Fruit fly (Drosophila melanogaster) whole organism, embryonic: Measurements from ENCODE around the gene betaGlu.

Experiments used
- Abd-B ChIP-seq: fragments of 200-800 bp; sonication (Bioruptor generic); optimal IDR thresholded peaks from 2 replicates; lab custom pipeline; 2018; ENCODE audit warnings: missing biosample characterization, mild to moderate bottlenecking, missing genetic modification characterization, moderate library complexity
- CG10431 ChIP-seq: fragments of 200-800 bp; sonication (Bioruptor generic); optimal IDR thresholded peaks from 3 replicates; lab custom pipeline; 2018; ENCODE audit warnings: missing biosample characterization, mild to moderate bottlenecking, missing genetic modification characterization
- CG10565 ChIP-seq: fragments of 200-800 bp; sonication (Bioruptor generic); optimal IDR thresholded peaks from 3 replicates; lab custom pipeline; 2016; ENCODE audit warnings: missing biosample characterization, mild to moderate bottlenecking, missing genetic modification characterization
- CG10979 ChIP-seq: fragments of 200-800 bp; sonication (Bioruptor generic); optimal IDR thresholded peaks from 2 replicates; lab custom pipeline; 2018; ENCODE audit warnings: missing biosample characterization, mild to moderate bottlenecking, missing genetic modification characterization, moderate library complexity
- CG12391 ChIP-seq: fragments of 200-800 bp; sonication (Bioruptor generic); optimal IDR thresholded peaks from 3 replicates; lab custom pipeline; 2018; ENCODE audit warnings: missing biosample characterization, mild to moderate bottlenecking, missing genetic modification characterization, moderate library complexity
- CG13296 ChIP-seq: fragments of 200-800 bp; sonication (Bioruptor generic); optimal IDR thresholded peaks from 3 replicates; lab custom pipeline; 2018; ENCODE audit warnings: missing biosample characterization, mild to moderate bottlenecking, missing genetic modification characterization
- CG13775 ChIP-seq: fragments of 200-800 bp; sonication (Bioruptor generic); optimal IDR thresholded peaks from 3 replicates; lab custom pipeline; 2017; ENCODE audit warnings: missing biosample characterization, mild to moderate bottlenecking, missing genetic modification characterization
- CG14014 ChIP-seq: fragments of 200-800 bp; sonication (Bioruptor generic); IDR thresholded peaks from 2 replicates; pipeline ENCODE4 v1.3.6; 2022; ENCODE audit warnings: missing biosample characterization, missing genetic modification characterization
- CG14441 ChIP-seq: fragments of 200-800 bp; sonication (Bioruptor generic); IDR thresholded peaks from 2 replicates; pipeline ENCODE4 v1.3.6; 2022; ENCODE audit warnings: missing biosample characterization, missing genetic modification characterization
- CG15269 ChIP-seq: fragments of 200-800 bp; sonication (Bioruptor generic); optimal IDR thresholded peaks from 2 replicates; lab custom pipeline; 2018; ENCODE audit warnings: missing biosample characterization, mild to moderate bottlenecking, missing genetic modification characterization, moderate library complexity
- CG15601 ChIP-seq: fragments of 200-800 bp; sonication (Bioruptor generic); optimal IDR thresholded peaks from 3 replicates; lab custom pipeline; 2019; ENCODE audit warnings: missing biosample characterization, mild to moderate bottlenecking, missing genetic modification characterization, moderate library complexity
- CG1602 ChIP-seq: fragments of 200-800 bp; sonication (Bioruptor generic); optimal IDR thresholded peaks from 3 replicates; lab custom pipeline; 2016; ENCODE audit warnings: missing biosample characterization, missing genetic modification characterization
- CG17361 ChIP-seq: fragments of 200-800 bp; sonication (Bioruptor generic); IDR thresholded peaks from 3 replicates; pipeline ENCODE4 v1.3.6; 2022; ENCODE audit warnings: missing biosample characterization, missing genetic modification characterization
- CG18011 ChIP-seq: fragments of 200-800 bp; sonication (Bioruptor generic); optimal IDR thresholded peaks from 2 replicates; lab custom pipeline; 2017; ENCODE audit warnings: missing biosample characterization, missing genetic modification characterization, mild to moderate bottlenecking, moderate library complexity, missing genotype
- CG18764 ChIP-seq: fragments of 200-800 bp; sonication (Bioruptor generic); optimal IDR thresholded peaks from 3 replicates; lab custom pipeline; 2016; ENCODE audit warnings: missing biosample characterization, missing genetic modification characterization
- CG32532 ChIP-seq: fragments of 200-800 bp; sonication (Bioruptor generic); IDR thresholded peaks from 2 replicates; pipeline ENCODE4 v1.3.6; 2022; ENCODE audit warnings: missing biosample characterization, missing genetic modification characterization
- CG7963 ChIP-seq: fragments of 200-800 bp; sonication (Bioruptor generic); IDR thresholded peaks from 3 replicates; pipeline ENCODE4 v1.3.6; 2022; ENCODE audit warnings: missing biosample characterization, missing genetic modification characterization; ENCODE audit not compliant: partially characterized antibody
- Deaf1 ChIP-seq: fragments of 200-800 bp; optimal IDR thresholded peaks from 3 replicates; lab custom pipeline; 2019; ENCODE audit warnings: missing biosample characterization, mild to moderate bottlenecking, missing genetic modification characterization, moderate library complexity
- HmgZ ChIP-seq: fragments of 200-800 bp; sonication (Bioruptor generic); optimal IDR thresholded peaks from 2 replicates; lab custom pipeline; 2018; ENCODE audit warnings: missing biosample characterization, mild to moderate bottlenecking, missing genetic modification characterization
- Hr51 ChIP-seq, 2 experiments: fragments of 200-800 bp; sonication (Bioruptor generic); optimal IDR thresholded peaks; 2 replicates in 1 of 2; 3 replicates in 1 of 2; lab custom pipeline; 2016 to 2018; ENCODE audit warnings: missing biosample characterization in 2 of 2, missing genetic modification characterization in 2 of 2, mild to moderate bottlenecking in 1 of 2, moderate library complexity in 1 of 2
- MESR4 ChIP-seq: fragments of 200-800 bp; sonication (Bioruptor generic); optimal IDR thresholded peaks from 2 replicates; lab custom pipeline; 2018; ENCODE audit warnings: missing biosample characterization, mild to moderate bottlenecking, missing genetic modification characterization, moderate library complexity
- Max ChIP-seq: fragments of 200-800 bp; sonication (Bioruptor generic); optimal IDR thresholded peaks from 2 replicates; lab custom pipeline; 2016; ENCODE audit warnings: missing biosample characterization, mild to moderate bottlenecking, missing genetic modification characterization
- Mes4 ChIP-seq: fragments of 200-800 bp; sonication (Bioruptor generic); optimal IDR thresholded peaks from 2 replicates; lab custom pipeline; 2016; ENCODE audit warnings: missing biosample characterization, missing genetic modification characterization
- NC2β ChIP-seq: fragments of 200-800 bp; sonication (Bioruptor generic); optimal IDR thresholded peaks from 2 replicates; lab custom pipeline; 2016; ENCODE audit warnings: missing biosample characterization, missing genetic modification characterization
- Nf-YB ChIP-seq: fragments of 200-800 bp; sonication (Bioruptor generic); optimal IDR thresholded peaks from 3 replicates; lab custom pipeline; 2019; ENCODE audit warnings: missing biosample characterization, mild to moderate bottlenecking, missing genetic modification characterization, moderate library complexity
- Ptx1 ChIP-seq: fragments of 200-800 bp; sonication (Bioruptor generic); IDR thresholded peaks from 2 replicates; pipeline ENCODE4 v1.3.6; 2022; ENCODE audit warnings: missing biosample characterization, missing genetic modification characterization
- Xbp1 ChIP-seq: fragments of 200-800 bp; sonication (Bioruptor generic); optimal IDR thresholded peaks from 3 replicates; lab custom pipeline; 2016; ENCODE audit warnings: missing biosample characterization, mild to moderate bottlenecking, missing genetic modification characterization
- az2 ChIP-seq: fragments of 200-800 bp; sonication (Bioruptor generic); optimal IDR thresholded peaks from 3 replicates; lab custom pipeline; 2016; ENCODE audit warnings: missing biosample characterization, missing genetic modification characterization
- cas ChIP-seq: fragments of 200-800 bp; sonication (Bioruptor generic); IDR thresholded peaks from 2 replicates; pipeline ENCODE4 v1.3.6; 2022; ENCODE audit warnings: missing biosample characterization, missing genetic modification characterization
- caup ChIP-seq: fragments of 200-800 bp; sonication (Bioruptor generic); optimal IDR thresholded peaks from 3 replicates; lab custom pipeline; 2017; ENCODE audit warnings: missing biosample characterization, mild to moderate bottlenecking, missing genetic modification characterization, moderate library complexity; ENCODE audit not compliant: severe bottlenecking
- crc ChIP-seq: fragments of 200-800 bp; sonication (Bioruptor generic); optimal IDR thresholded peaks from 2 replicates; lab custom pipeline; 2016; ENCODE audit warnings: missing biosample characterization, missing genetic modification characterization
- croc ChIP-seq: fragments of 200-800 bp; sonication (Bioruptor generic); conservative IDR thresholded peaks from 3 replicates; pipeline ENCODE4 v1.3.6; 2022; ENCODE audit warnings: missing biosample characterization, missing genetic modification characterization
- dmrt11E ChIP-seq: fragments of 200-800 bp; sonication (Bioruptor generic); optimal IDR thresholded peaks from 3 replicates; lab custom pipeline; 2018; ENCODE audit warnings: missing biosample characterization, mild to moderate bottlenecking, missing genetic modification characterization, moderate library complexity
- dpn ChIP-seq, 2 experiments: fragments of 200-800 bp; sonication (Bioruptor generic); optimal IDR thresholded peaks; 3 replicates each; lab custom pipeline; 2016; ENCODE audit warnings: missing biosample characterization in 2 of 2, missing genetic modification characterization in 2 of 2
- en ChIP-seq: fragments of 200-800 bp; sonication (Bioruptor generic); optimal IDR thresholded peaks from 2 replicates; lab custom pipeline; 2016; ENCODE audit warnings: missing biosample characterization, missing genetic modification characterization
- gcm ChIP-seq: fragments of 200-800 bp; sonication (Bioruptor generic); optimal IDR thresholded peaks from 2 replicates; lab custom pipeline; 2019; ENCODE audit warnings: missing biosample characterization, mild to moderate bottlenecking, missing genetic modification characterization, moderate library complexity
- mam ChIP-seq: fragments of 200-800 bp; sonication (Bioruptor generic); optimal IDR thresholded peaks from 3 replicates; lab custom pipeline; 2016; ENCODE audit warnings: missing biosample characterization, missing genetic modification characterization
- org-1 ChIP-seq: fragments of 200-800 bp; sonication (Bioruptor generic); optimal IDR thresholded peaks from 2 replicates; lab custom pipeline; 2017; ENCODE audit warnings: missing biosample characterization, missing genetic modification characterization
- pho ChIP-seq: fragments of 200-800 bp; sonication (Bioruptor generic); optimal IDR thresholded peaks from 2 replicates; lab custom pipeline; 2016; ENCODE audit warnings: missing biosample characterization, missing genetic modification characterization
- psq ChIP-seq: fragments of 200-800 bp; sonication (Bioruptor generic); optimal IDR thresholded peaks from 2 replicates; lab custom pipeline; 2017; ENCODE audit warnings: missing biosample characterization, missing genetic modification characterization
- sd ChIP-seq: fragments of 200-800 bp; sonication (Bioruptor generic); optimal IDR thresholded peaks from 3 replicates; lab custom pipeline; 2018; ENCODE audit warnings: missing biosample characterization, mild to moderate bottlenecking, missing genetic modification characterization, moderate library complexity
- sr ChIP-seq: fragments of 200-800 bp; sonication (Bioruptor generic); IDR thresholded peaks from 3 replicates; pipeline ENCODE4 v1.3.6; 2022; ENCODE audit warnings: missing biosample characterization, missing genetic modification characterization
- sug ChIP-seq: fragments of 200-800 bp; optimal IDR thresholded peaks from 2 replicates; lab custom pipeline; 2019; ENCODE audit warnings: missing biosample characterization, mild to moderate bottlenecking, missing genetic modification characterization, moderate library complexity
- tup ChIP-seq: fragments of 200-800 bp; sonication (Bioruptor generic); optimal IDR thresholded peaks from 2 replicates; lab custom pipeline; 2016; ENCODE audit warnings: missing biosample characterization, mild to moderate bottlenecking, missing genetic modification characterization, moderate library complexity
- unpg ChIP-seq: fragments of 200-800 bp; sonication (Bioruptor generic); optimal IDR thresholded peaks from 3 replicates; lab custom pipeline; 2018; ENCODE audit warnings: missing biosample characterization, mild to moderate bottlenecking, missing genetic modification characterization, moderate library complexity
- vvl ChIP-seq: fragments of 200-800 bp; sonication (Bioruptor generic); IDR thresholded peaks from 2 replicates; pipeline ENCODE4 v1.3.6; 2022; ENCODE audit warnings: missing biosample characterization, missing genetic modification characterization
- wek ChIP-seq: fragments of 200-800 bp; sonication (Bioruptor generic); optimal IDR thresholded peaks from 3 replicates; lab custom pipeline; 2018; ENCODE audit warnings: missing biosample characterization, mild to moderate bottlenecking, missing genetic modification characterization, moderate library complexity
- yki ChIP-seq: fragments of >200 bp; optimal IDR thresholded peaks from 3 replicates; lab custom pipeline; 2018
- zf30C ChIP-seq: fragments of 200-800 bp; sonication (Bioruptor generic); optimal IDR thresholded peaks from 3 replicates; lab custom pipeline; 2018; ENCODE audit warnings: missing biosample characterization, mild to moderate bottlenecking, missing genetic modification characterization

betaGlu gene

dm6 chr3R:31744044-31744652 lies 27.5 kb downstream of the betaGlu start, which contains the start of gene CG1896:
TSS of gene CG1896 (plus strand) at chr3R:31744282.
- TF ChIP-seq CG32532 (GFP tag; lab: Robert Waterston, UW) (peak; percentile 41; the same call in 1 of the 2 replicates), NC2β (no peak), yki (lab: Kevin White, UChicago) (no peak), CG18011 (GFP tag; lab: Kevin White, UChicago) (peak; percentile 26), org-1 (no peak), CG15269 (tag; lab: Kevin White, UChicago) (peak; percentile 36), sd (no peak), MESR4 (GFP tag; lab: Kevin White, UChicago) (peak; percentile 45), caup (GFP tag; lab: Kevin White, UChicago) (peak; percentile 54), en (GFP tag; lab: Kevin White, UChicago) (no peak), wek (GFP tag; lab: Kevin White, UChicago) (peak; percentile 93), az2 (peak; percentile 45), sug (tag; lab: Kevin White, UChicago) (peak; percentile 20), unpg (GFP tag; lab: Kevin White, UChicago) (peak; percentile 43), zf30C (GFP tag; lab: Kevin White, UChicago) (no peak), CG14441 (GFP tag; lab: Robert Waterston, UW) (peak; percentile 46; the same call in 1 of the 2 replicates), CG1602 (GFP tag; lab: Kevin White, UChicago) (peak; percentile 41), dpn (GFP tag; optimal IDR thresholded peaks at IDR 0.05; lab: Kevin White, UChicago) (peak in 1 of 2 experiments; percentile 14), CG15601 (tag; lab: Kevin White, UChicago) (peak; percentile 32), CG13775 (peak; percentile 33), dmrt11E (peak; percentile 30), vvl (GFP tag; lab: Robert Waterston, UW) (peak; percentile 70), gcm (GFP tag; lab: Kevin White, UChicago) (peak; percentile 16), tup (GFP tag; lab: Kevin White, UChicago) (peak; percentile 2), sr (no peak), pho (GFP tag; lab: Kevin White, UChicago) (no peak), CG12391 (tag; lab: Kevin White, UChicago) (peak; percentile 49), Xbp1 (GFP tag; lab: Kevin White, UChicago) (peak; percentile 43), CG13296 (peak; percentile 36), Abd-B (GFP tag; lab: Kevin White, UChicago) (peak; percentile 1), cas (GFP tag; lab: Robert Waterston, UW) (0 out of 2 replicates have a peak, but pooled peaks have one; percentile 12), Nf-YB (GFP tag; lab: Kevin White, UChicago) (no peak), CG17361 (GFP tag; lab: Robert Waterston, UW) (peak; percentile 40; the same call in 1 of the 3 replicates), Ptx1 (peak; percentile 56), croc (GFP tag; lab: Robert Waterston, UW) (peak; percentile 28; the same call in 1 of the 3 replicates), mam (GFP tag; lab: Kevin White, UChicago) (peak; percentile 8), CG10565 (GFP tag; lab: Kevin White, UChicago) (no peak), HmgZ (tag; lab: Kevin White, UChicago) (peak; percentile 15), CG10979 (tag; lab: Kevin White, UChicago) (peak; percentile 21), Mes4 (GFP tag; lab: Kevin White, UChicago) (no peak), Deaf1 (tag; lab: Kevin White, UChicago) (peak; percentile 2), CG14014 (GFP tag; lab: Robert Waterston, UW) (0 out of 2 replicates have a peak, but pooled peaks have one; percentile 13), crc (GFP tag; lab: Kevin White, UChicago) (no peak), psq (GFP tag; lab: Kevin White, UChicago) (no peak), Max (GFP tag; lab: Kevin White, UChicago) (peak; percentile 30), CG18764 (GFP tag; lab: Kevin White, UChicago) (peak; percentile 23), CG10431 (GFP tag; lab: Kevin White, UChicago) (no peak), Hr51 (GFP tag; optimal IDR thresholded peaks at IDR 0.05; lab: Kevin White, UChicago) (peak in 1 of 2 experiments; percentile 30), CG7963 (GFP tag; lab: Robert Waterston, UW) (no peak)
